Fruit fly (Drosophila melanogaster): ENCODE measurements around the gene Idh3b.
A peak's percentile ranks its signal among the peaks of the same experiment; 100 is the strongest.

Idh3b gene

DNA sequence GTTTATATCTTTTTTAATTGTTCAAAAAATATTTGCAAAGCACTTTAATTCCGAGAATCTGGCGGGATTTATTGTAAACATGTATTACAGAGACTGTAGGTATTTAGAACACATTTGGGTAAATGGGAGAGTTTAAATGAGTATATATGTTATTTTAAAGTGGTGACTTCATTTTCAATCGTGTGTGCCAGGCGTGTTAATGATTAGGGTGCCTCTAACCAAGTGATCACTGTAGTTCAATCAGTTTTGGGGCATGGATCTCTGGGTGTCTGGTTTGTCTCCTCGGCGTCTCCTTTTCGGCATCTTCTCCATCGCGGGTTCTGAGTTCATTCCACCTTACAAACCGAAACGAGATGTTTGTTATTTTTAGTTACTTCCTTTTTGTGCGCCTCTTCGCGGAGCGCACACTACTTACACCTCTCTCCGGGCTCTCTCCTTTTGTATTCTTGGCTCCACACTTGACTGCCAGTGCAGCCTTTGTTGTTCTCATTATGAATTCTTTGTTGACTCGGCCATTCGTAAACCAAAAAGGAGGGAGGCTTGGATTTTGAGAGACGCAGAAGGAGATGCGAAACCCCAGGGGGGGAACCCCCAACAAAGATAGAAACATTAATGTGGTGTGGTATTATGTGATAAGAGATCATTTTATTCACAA, 24.7 kb upstream of the Idh3b start (continued):
- TF ChIP-seq svp (GFP tag) (peak; percentile 66), Ets21C (GFP tag; optimal IDR thresholded peaks at IDR 0.05) (no peak), dac (GFP tag; optimal IDR thresholded peaks at IDR 0.05) (no peak), CG11294 (GFP tag; IDR thresholded peaks at IDR 0.05) (no peak), Eip78C (GFP tag) (peak; percentile 76), spab (GFP tag; optimal IDR thresholded peaks at IDR 0.05) (no peak), fkh (GFP tag; optimal IDR thresholded peaks at IDR 0.05) (peak; percentile 14), dsx (GFP tag; optimal IDR thresholded peaks at IDR 0.05; ENCODE audit: poor library complexity, severe bottlenecking) (peak; percentile 67), CG16779 (tag; optimal IDR thresholded peaks at IDR 0.05) (no peak), lz (GFP tag; optimal IDR thresholded peaks at IDR 0.05) (peak; percentile 32), CG10631 (GFP tag; optimal IDR thresholded peaks at IDR 0.05) (peak; percentile 31), Lpt (GFP tag; optimal IDR thresholded peaks at IDR 0.05) (peak; percentile 29), net (GFP tag; optimal IDR thresholded peaks at IDR 0.05) (no peak), CG4318 (GFP tag; optimal IDR thresholded peaks at IDR 0.05) (no peak), vri (GFP tag; optimal IDR thresholded peaks at IDR 0.05) (peak; percentile 39), Sox14 (GFP tag; optimal IDR thresholded peaks at IDR 0.05) (peak; percentile 62), Ets96B (tag; optimal IDR thresholded peaks at IDR 0.05) (no peak), topi (GFP tag; optimal IDR thresholded peaks at IDR 0.05) (peak; percentile 10), CG11762 (GFP tag; optimal IDR thresholded peaks at IDR 0.05; ENCODE audit: insufficient read depth) (no peak), CG32006 (GFP tag; optimal IDR thresholded peaks at IDR 0.05) (no peak), fd85E (GFP tag; optimal IDR thresholded peaks at IDR 0.05) (no peak), CG15336 (GFP tag; IDR thresholded peaks at IDR 0.05) (no peak), esn (GFP tag; optimal IDR thresholded peaks at IDR 0.05) (peak; percentile 31), cyc (GFP tag; optimal IDR thresholded peaks at IDR 0.05) (peak; percentile 40), CG6808 (GFP tag; optimal IDR thresholded peaks at IDR 0.05) (no peak), CG3919 (GFP tag; optimal IDR thresholded peaks at IDR 0.05) (peak; percentile 34), fd59A (GFP tag; optimal IDR thresholded peaks at IDR 0.05) (no peak), CG9139 (GFP tag; optimal IDR thresholded peaks at IDR 0.05) (no peak), CG10669 (GFP tag; optimal IDR thresholded peaks at IDR 0.05) (no peak), achi (GFP tag; optimal IDR thresholded peaks at IDR 0.05) (no peak), CG6854 (GFP tag; optimal IDR thresholded peaks at IDR 0.05) (no peak)

DNA sequence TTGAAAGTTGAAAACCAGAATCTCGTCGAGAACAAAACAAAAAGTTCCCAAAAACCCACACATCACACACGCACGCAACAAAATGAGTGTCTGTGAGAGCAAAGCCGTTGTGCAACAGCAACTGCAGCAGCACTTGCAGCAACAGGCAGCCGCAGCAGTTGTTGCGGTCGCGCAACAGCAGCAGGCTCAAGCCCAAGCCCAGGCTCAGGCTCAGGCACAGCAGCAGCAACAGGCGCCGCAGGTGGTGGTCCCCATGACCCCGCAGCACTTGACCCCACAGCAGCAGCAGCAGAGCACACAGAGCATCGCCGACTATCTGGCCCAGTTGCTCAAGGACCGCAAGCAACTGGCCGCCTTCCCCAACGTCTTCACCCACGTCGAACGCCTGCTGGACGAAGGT, 23.8 kb upstream of the Idh3b start:
- TF ChIP-seq CG8632 (GFP tag; optimal IDR thresholded peaks at IDR 0.05) (no peak), CG6163 (GFP tag; IDR thresholded peaks at IDR 0.05) (peak; percentile 9; the same call in 1 of the 3 replicates), svp (GFP tag) (peak; percentile 77)

DNA sequence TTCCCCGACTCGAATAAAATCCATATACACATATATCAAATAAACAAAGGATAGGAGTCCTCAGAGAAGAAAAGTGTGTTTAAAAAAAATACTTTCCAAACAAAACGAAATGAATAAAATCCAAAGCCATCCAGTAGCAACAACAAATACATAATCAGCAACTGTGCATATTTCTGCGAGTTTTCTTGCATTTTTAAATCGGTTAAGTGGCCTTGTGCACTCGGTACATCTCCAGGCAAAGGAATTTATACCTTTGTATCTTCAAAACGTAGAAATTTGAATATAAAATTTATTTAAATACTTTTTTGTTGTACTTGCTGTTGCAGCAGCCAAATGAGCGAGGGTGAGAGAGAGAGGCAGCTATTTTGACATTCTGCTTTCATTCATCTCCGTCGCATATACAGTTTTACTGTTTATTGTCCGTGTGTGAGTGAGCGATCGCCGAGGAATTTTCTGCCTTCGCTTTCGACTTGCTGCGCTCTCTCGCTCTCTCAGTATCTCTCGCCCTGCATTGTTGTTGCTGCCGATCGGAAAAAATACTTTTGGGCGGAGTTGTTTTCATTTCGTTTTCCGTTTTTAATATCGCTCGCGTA, 23.2 kb upstream of the Idh3b start:
- TF ChIP-seq CG10631 (GFP tag; optimal IDR thresholded peaks at IDR 0.05) (no peak), CG10669 (GFP tag; optimal IDR thresholded peaks at IDR 0.05) (no peak), ss (GFP tag; optimal IDR thresholded peaks at IDR 0.05) (peak in 1 of 2 experiments; percentile 2), achi (GFP tag; optimal IDR thresholded peaks at IDR 0.05) (peak; percentile 74), CG15336 (GFP tag; IDR thresholded peaks at IDR 0.05) (0 out of 2 replicates have a peak, but pooled peaks have one; percentile 8), dsx (GFP tag; optimal IDR thresholded peaks at IDR 0.05; ENCODE audit: poor library complexity, severe bottlenecking) (peak; percentile 0), Eip78C (GFP tag) (peak; percentile 71)
